Fruit fly (Drosophila melanogaster) whole organism, embryonic: Measurements from ENCODE around the gene Ubc6.

ENCODE experiments used
- Abd-B ChIP-seq: fragments of 200-800 bp; sonication (Bioruptor generic); optimal IDR thresholded peaks from 2 replicates; lab custom pipeline; 2018; ENCODE audit warnings: missing biosample characterization, mild to moderate bottlenecking, missing genetic modification characterization, moderate library complexity
- Asciz ChIP-seq: fragments of 200-800 bp; sonication (Bioruptor generic); optimal IDR thresholded peaks from 2 replicates; lab custom pipeline; 2017; ENCODE audit warnings: missing biosample characterization, mild to moderate bottlenecking, missing genetic modification characterization, missing genetic modification reagents
- Atf3 ChIP-seq: fragments of 200-800 bp; sonication (Bioruptor generic); optimal IDR thresholded peaks from 3 replicates; lab custom pipeline; 2016; ENCODE audit warnings: missing biosample characterization, missing genetic modification characterization
- B-H2 ChIP-seq: fragments of 200-800 bp; sonication (Bioruptor generic); optimal IDR thresholded peaks from 2 replicates; lab custom pipeline; 2018; ENCODE audit warnings: missing biosample characterization, mild to moderate bottlenecking, missing genetic modification characterization
- CG10209 ChIP-seq: fragments of 200-800 bp; sonication (Bioruptor generic); optimal IDR thresholded peaks from 3 replicates; lab custom pipeline; 2017; ENCODE audit warnings: missing biosample characterization, mild to moderate bottlenecking, missing genetic modification characterization, missing genetic modification reagents
- CG1024 ChIP-seq: fragments of 200-800 bp; sonication (Bioruptor generic); IDR thresholded peaks from 2 replicates; pipeline ENCODE4 v1.3.6; 2022; ENCODE audit warnings: missing biosample characterization, missing genetic modification characterization
- CG10274 ChIP-seq: fragments of 200-800 bp; sonication (Bioruptor generic); optimal IDR thresholded peaks from 3 replicates; lab custom pipeline; 2017; ENCODE audit warnings: missing biosample characterization, mild to moderate bottlenecking, missing genetic modification characterization
- CG11504 ChIP-seq: fragments of 200-800 bp; sonication (Bioruptor generic); optimal IDR thresholded peaks from 3 replicates; lab custom pipeline; 2019; ENCODE audit warnings: missing biosample characterization, mild to moderate bottlenecking, missing genetic modification characterization, moderate library complexity
- CG11695 ChIP-seq: fragments of 200-800 bp; sonication (Bioruptor generic); IDR thresholded peaks from 3 replicates; pipeline ENCODE4 v1.3.6; 2022; ENCODE audit warnings: missing biosample characterization, missing genetic modification characterization
- CG11696 ChIP-seq: fragments of 200-800 bp; sonication (Bioruptor generic); IDR thresholded peaks from 2 replicates; pipeline ENCODE4 v1.3.6; 2022; ENCODE audit warnings: missing biosample characterization, missing genetic modification characterization
- CG12104 ChIP-seq: fragments of 200-800 bp; sonication (Bioruptor generic); optimal IDR thresholded peaks from 3 replicates; lab custom pipeline; 2016; ENCODE audit warnings: missing biosample characterization, missing genetic modification characterization
- CG13296 ChIP-seq: fragments of 200-800 bp; sonication (Bioruptor generic); optimal IDR thresholded peaks from 3 replicates; lab custom pipeline; 2018; ENCODE audit warnings: missing biosample characterization, mild to moderate bottlenecking, missing genetic modification characterization
- CG1603 ChIP-seq: fragments of 200-800 bp; sonication (Bioruptor generic); optimal IDR thresholded peaks from 2 replicates; lab custom pipeline; 2019; ENCODE audit warnings: missing biosample characterization, mild to moderate bottlenecking, missing genetic modification characterization, moderate library complexity
- CG17186 ChIP-seq: fragments of 200-800 bp; sonication (Bioruptor generic); optimal IDR thresholded peaks from 3 replicates; lab custom pipeline; 2017; ENCODE audit warnings: missing biosample characterization, missing genetic modification reagents, missing genetic modification characterization
- CG17359 ChIP-seq: fragments of 200-800 bp; sonication (Bioruptor generic); optimal IDR thresholded peaks from 3 replicates; lab custom pipeline; 2018; ENCODE audit warnings: missing biosample characterization, mild to moderate bottlenecking, missing genetic modification characterization, moderate library complexity
- CG17912 ChIP-seq: fragments of 200-800 bp; sonication (Bioruptor generic); optimal IDR thresholded peaks from 2 replicates; lab custom pipeline; 2018; ENCODE audit warnings: missing biosample characterization, mild to moderate bottlenecking, missing genetic modification characterization
- CG2678 ChIP-seq: fragments of 200-800 bp; sonication (Bioruptor generic); optimal IDR thresholded peaks from 3 replicates; lab custom pipeline; 2019; ENCODE audit warnings: missing biosample characterization, mild to moderate bottlenecking, missing genetic modification characterization, moderate library complexity
- CG2889 ChIP-seq: fragments of 200-800 bp; sonication (Bioruptor generic); IDR thresholded peaks from 3 replicates; pipeline ENCODE4 v1.3.6; 2022; ENCODE audit warnings: missing biosample characterization, missing genetic modification characterization
- CG31388 ChIP-seq: fragments of 200-800 bp; sonication (Bioruptor generic); optimal IDR thresholded peaks from 2 replicates; lab custom pipeline; 2016; ENCODE audit warnings: missing biosample characterization, missing genetic modification characterization
- CG32767 ChIP-seq: fragments of 200-800 bp; sonication (Bioruptor generic); IDR thresholded peaks from 2 replicates; pipeline ENCODE4 v1.3.6; 2022; ENCODE audit warnings: missing biosample characterization, missing genetic modification characterization
- CG3281 ChIP-seq: fragments of 200-800 bp; sonication (Bioruptor generic); optimal IDR thresholded peaks from 3 replicates; lab custom pipeline; 2017; ENCODE audit warnings: missing biosample characterization, mild to moderate bottlenecking, missing genetic modification characterization
- CG4424 ChIP-seq: fragments of 200-800 bp; sonication (Bioruptor generic); optimal IDR thresholded peaks from 3 replicates; lab custom pipeline; 2016; ENCODE audit warnings: missing biosample characterization, missing genetic modification characterization
- CG4730 ChIP-seq: fragments of 200-800 bp; sonication (Bioruptor generic); IDR thresholded peaks from 2 replicates; pipeline ENCODE4 v1.3.6; 2022; ENCODE audit warnings: missing biosample characterization, missing genetic modification characterization
- CG7928 ChIP-seq: fragments of 200-800 bp; sonication (Bioruptor generic); optimal IDR thresholded peaks from 2 replicates; lab custom pipeline; 2017; ENCODE audit warnings: missing biosample characterization, mild to moderate bottlenecking, missing genetic modification characterization
- CG9876 ChIP-seq: fragments of 200-800 bp; sonication (Bioruptor generic); optimal IDR thresholded peaks from 2 replicates; lab custom pipeline; 2016; ENCODE audit warnings: missing biosample characterization, missing genetic modification characterization
- Dbx ChIP-seq: fragments of 200-800 bp; sonication (Bioruptor generic); IDR thresholded peaks from 3 replicates; pipeline ENCODE4 v1.3.6; 2022; ENCODE audit warnings: missing biosample characterization, missing genetic modification characterization
- E2f1 ChIP-seq: fragments of 200-800 bp; sonication (Bioruptor generic); IDR thresholded peaks from 2 replicates; pipeline ENCODE4 v1.3.6; 2022; ENCODE audit warnings: missing biosample characterization, missing genetic modification characterization
- Fer3 ChIP-seq: fragments of 200-800 bp; sonication (Bioruptor generic); optimal IDR thresholded peaks from 2 replicates; lab custom pipeline; 2018; ENCODE audit warnings: missing biosample characterization, mild to moderate bottlenecking, missing genetic modification characterization, moderate library complexity
- Hey ChIP-seq: fragments of 200-800 bp; sonication (Bioruptor generic); optimal IDR thresholded peaks from 3 replicates; lab custom pipeline; 2018; ENCODE audit warnings: missing biosample characterization, mild to moderate bottlenecking, missing genetic modification characterization
- HmgZ ChIP-seq: fragments of 200-800 bp; sonication (Bioruptor generic); optimal IDR thresholded peaks from 2 replicates; lab custom pipeline; 2018; ENCODE audit warnings: missing biosample characterization, mild to moderate bottlenecking, missing genetic modification characterization
- MBD-R2 ChIP-seq: fragments of 200-800 bp; sonication (Bioruptor generic); IDR thresholded peaks from 2 replicates; pipeline ENCODE4 v1.3.6; 2022; ENCODE audit warnings: missing biosample characterization, missing genetic modification characterization
- PHDP ChIP-seq: fragments of 200-800 bp; sonication (Bioruptor generic); optimal IDR thresholded peaks from 3 replicates; lab custom pipeline; 2018; ENCODE audit warnings: missing biosample characterization, mild to moderate bottlenecking, missing genetic modification characterization, moderate library complexity
- Stat92E ChIP-seq, 3 experiments: fragments of >200 bp in 2 of 3; fragments of 200-800 bp in 1 of 3; sonication (Bioruptor generic) in 1 of 3; optimal IDR thresholded peaks; 2 replicates each; lab custom pipeline; 2017 to 2019; ENCODE audit warnings: missing biosample characterization in 3 of 3, missing genetic modification characterization in 3 of 3, mild to moderate bottlenecking in 1 of 3, moderate library complexity in 1 of 3
- TFAM ChIP-seq: fragments of 200-800 bp; sonication (Bioruptor generic); optimal IDR thresholded peaks from 2 replicates; lab custom pipeline; 2017; ENCODE audit warnings: missing biosample characterization, missing genetic modification characterization, inconsistent platforms
- bab2 ChIP-seq: fragments of 200-800 bp; sonication (Bioruptor generic); optimal IDR thresholded peaks from 2 replicates; lab custom pipeline; 2016; ENCODE audit warnings: missing biosample characterization, missing genetic modification characterization
- dm ChIP-seq: fragments of 200-800 bp; sonication (Bioruptor generic); optimal IDR thresholded peaks from 3 replicates; lab custom pipeline; 2016; ENCODE audit warnings: missing biosample characterization, missing genetic modification characterization
- dmrt99B ChIP-seq: fragments of 200-800 bp; sonication (Bioruptor generic); optimal IDR thresholded peaks from 2 replicates; lab custom pipeline; 2018; ENCODE audit warnings: missing biosample characterization, mild to moderate bottlenecking, missing genetic modification characterization, moderate library complexity
- emc ChIP-seq: fragments of 200-800 bp; sonication (Bioruptor generic); optimal IDR thresholded peaks from 2 replicates; lab custom pipeline; 2016; ENCODE audit warnings: missing biosample characterization, missing genetic modification characterization
- gem ChIP-seq: fragments of 200-800 bp; sonication (Bioruptor generic); optimal IDR thresholded peaks from 2 replicates; lab custom pipeline; 2019; ENCODE audit warnings: missing biosample characterization, mild to moderate bottlenecking, missing genetic modification characterization, moderate library complexity
- hth ChIP-seq: fragments of >200 bp; optimal IDR thresholded peaks from 2 replicates; lab custom pipeline; 2017; ENCODE audit warnings: inconsistent platforms
- jing ChIP-seq: fragments of 200-800 bp; sonication (Bioruptor generic); optimal IDR thresholded peaks from 2 replicates; lab custom pipeline; 2018; ENCODE audit warnings: missing biosample characterization, mild to moderate bottlenecking, missing genetic modification characterization
- lbe ChIP-seq: fragments of 200-800 bp; sonication (Bioruptor generic); optimal IDR thresholded peaks from 2 replicates; lab custom pipeline; 2016; ENCODE audit warnings: missing biosample characterization, mild to moderate bottlenecking, missing genetic modification characterization
- mam ChIP-seq: fragments of 200-800 bp; sonication (Bioruptor generic); optimal IDR thresholded peaks from 3 replicates; lab custom pipeline; 2016; ENCODE audit warnings: missing biosample characterization, missing genetic modification characterization
- oc ChIP-seq: fragments of 200-800 bp; sonication (Bioruptor generic); optimal IDR thresholded peaks from 2 replicates; lab custom pipeline; 2018; ENCODE audit warnings: missing biosample characterization, mild to moderate bottlenecking, missing genetic modification characterization, moderate library complexity
- odd ChIP-seq: fragments of 200-800 bp; sonication (Bioruptor generic); optimal IDR thresholded peaks from 2 replicates; lab custom pipeline; 2017; ENCODE audit warnings: missing biosample characterization, mild to moderate bottlenecking, missing genetic modification characterization
- p53 ChIP-seq: fragments of 200-800 bp; sonication (Bioruptor generic); optimal IDR thresholded peaks from 2 replicates; lab custom pipeline; 2016; ENCODE audit warnings: missing biosample characterization, missing genetic modification characterization
- ro ChIP-seq: fragments of 200-800 bp; sonication (Bioruptor generic); IDR thresholded peaks from 2 replicates; pipeline ENCODE4 v1.3.6; 2022; ENCODE audit warnings: missing biosample characterization, missing genetic modification characterization
- salm ChIP-seq: fragments of 200-800 bp; sonication (Bioruptor generic); optimal IDR thresholded peaks from 2 replicates; lab custom pipeline; 2018; ENCODE audit warnings: missing biosample characterization, mild to moderate bottlenecking, missing genetic modification characterization
- unc-4 ChIP-seq: fragments of 200-800 bp; sonication (Bioruptor generic); IDR thresholded peaks from 2 replicates; pipeline ENCODE4 v1.3.6; 2022; ENCODE audit warnings: missing biosample characterization, missing genetic modification characterization; ENCODE audit not compliant: partially characterized antibody
- zen2 ChIP-seq: fragments of 200-800 bp; sonication (Bioruptor generic); IDR thresholded peaks from 3 replicates; pipeline ENCODE4 v1.3.6; 2022; ENCODE audit warnings: missing biosample characterization, missing genetic modification characterization; ENCODE audit not compliant: partially characterized antibody

Gene Ubc6

dm6 chr3R:4992227-4992737 is 39.8 kb upstream of the Ubc6 start (continued):
- TF ChIP-seq Abd-B (GFP tag; lab: Kevin White, UChicago) (peak; percentile 29), mam (GFP tag; lab: Kevin White, UChicago) (no peak), odd (GFP tag; lab: Kevin White, UChicago) (peak; percentile 75), dm (GFP tag; lab: Kevin White, UChicago) (peak; percentile 20), Stat92E (GFP tag; optimal IDR thresholded peaks at IDR 0.05; lab: Kevin White, UChicago) (peak in 1 of 3 experiments; percentile 30), CG4424 (GFP tag; lab: Kevin White, UChicago) (peak; percentile 34), CG2889 (GFP tag; lab: Robert Waterston, UW) (no peak), CG10209 (GFP tag; lab: Kevin White, UChicago) (peak; percentile 64), CG17359 (tag; lab: Kevin White, UChicago) (peak; percentile 35), CG9876 (GFP tag; lab: Kevin White, UChicago) (peak; percentile 4), CG1024 (no peak), bab2 (GFP tag; lab: Kevin White, UChicago) (peak; percentile 10), Hey (peak; percentile 57), CG11504 (tag; lab: Kevin White, UChicago) (peak; percentile 41), CG2678 (tag; lab: Kevin White, UChicago) (peak; percentile 60), MBD-R2 (no peak), p53 (GFP tag; lab: Kevin White, UChicago) (no peak), lbe (GFP tag; lab: Kevin White, UChicago) (no peak), dmrt99B (tag; lab: Kevin White, UChicago) (peak; percentile 58), CG13296 (no peak), ro (GFP tag; lab: Robert Waterston, UW) (no peak), CG1603 (peak; percentile 1), gem (tag; lab: Kevin White, UChicago) (peak; percentile 34), CG11695 (GFP tag; lab: Robert Waterston, UW) (0 out of 3 replicates have a peak, but pooled peaks have one; percentile 49), PHDP (tag; lab: Kevin White, UChicago) (peak; percentile 38), HmgZ (tag; lab: Kevin White, UChicago) (peak; percentile 33), CG11696 (0 out of 2 replicates have a peak, but pooled peaks have one; percentile 32), CG17186 (peak; percentile 36), hth (no peak), oc (peak; percentile 16), Asciz (GFP tag; lab: Kevin White, UChicago) (peak; percentile 48), CG7928 (GFP tag; lab: Kevin White, UChicago) (no peak), Fer3 (tag; lab: Kevin White, UChicago) (no peak), CG12104 (GFP tag; lab: Kevin White, UChicago) (peak; percentile 6), E2f1 (GFP tag; lab: Robert Waterston, UW) (peak; percentile 30; the same call in 1 of the 2 replicates), CG17912 (GFP tag; lab: Kevin White, UChicago) (peak; percentile 66), salm (tag; lab: Kevin White, UChicago) (peak; percentile 82), B-H2 (GFP tag; lab: Kevin White, UChicago) (no peak), CG32767 (GFP tag; lab: Robert Waterston, UW) (peak; percentile 56; the same call in 1 of the 2 replicates), jing (GFP tag; lab: Kevin White, UChicago) (no peak), TFAM (GFP tag; lab: Kevin White, UChicago) (no peak), emc (GFP tag; lab: Kevin White, UChicago) (no peak), CG3281 (no peak), Dbx (GFP tag; lab: Robert Waterston, UW) (0 out of 3 replicates have a peak, but pooled peaks have one; percentile 41), CG31388 (GFP tag; lab: Kevin White, UChicago) (no peak), zen2 (no peak), CG4730 (GFP tag; lab: Robert Waterston, UW) (no peak), CG10274 (peak; percentile 23), Atf3 (GFP tag; lab: Kevin White, UChicago) (peak; percentile 11), unc-4 (GFP tag; lab: Robert Waterston, UW) (no peak)
